Worm (Caenorhabditis elegans) whole organism, late embryonic: ENCODE measurements around the gene nse-4.

Experiments
- F13H6.1 ChIP-seq: sonication (generic microtip); optimal IDR thresholded peaks from 2 replicates; lab custom pipeline; 2016; ENCODE audit warnings: missing genetic modification characterization, missing compliant biosample characterization
- K02D7.2 ChIP-seq: sonication (generic microtip); optimal IDR thresholded peaks from 2 replicates; lab custom pipeline; 2017; ENCODE audit warnings: mild to moderate bottlenecking, missing genetic modification characterization, missing compliant biosample characterization
- K09A11.1 ChIP-seq: sonication (generic microtip); optimal IDR thresholded peaks from 2 replicates; lab custom pipeline; 2017; ENCODE audit warnings: antibody characterized with exemption, mild to moderate bottlenecking, missing genetic modification characterization, missing compliant biosample characterization; ENCODE audit not compliant: insufficient read depth
- ama-1 ChIP-seq: fragments of 150-350 bp; optimal IDR thresholded peaks from 2 replicates; lab custom pipeline; 2014
- ceh-14 ChIP-seq: sonication (generic microtip); optimal IDR thresholded peaks from 2 replicates; lab custom pipeline; 2016; ENCODE audit warnings: missing genotype, missing genetic modification characterization, missing compliant biosample characterization
- ceh-18 ChIP-seq: sonication (generic microtip); optimal IDR thresholded peaks from 2 replicates; lab custom pipeline; 2016; ENCODE audit warnings: missing genetic modification characterization, missing compliant biosample characterization
- ceh-2 ChIP-seq: sonication (generic microtip); optimal IDR thresholded peaks from 2 replicates; lab custom pipeline; 2016; ENCODE audit warnings: missing genotype, missing genetic modification characterization, missing compliant biosample characterization
- ceh-22 ChIP-seq: sonication (generic microtip); optimal IDR thresholded peaks from 2 replicates; lab custom pipeline; 2017; ENCODE audit warnings: missing biosample characterization, missing genetic modification characterization
- ceh-24 ChIP-seq: sonication (generic microtip); optimal IDR thresholded peaks from 2 replicates; lab custom pipeline; 2016; ENCODE audit warnings: mild to moderate bottlenecking, missing genetic modification characterization, missing compliant biosample characterization
- ceh-30 ChIP-seq: fragments of 150-350 bp; optimal IDR thresholded peaks from 2 replicates; lab custom pipeline; 2014; ENCODE audit warnings: missing biosample characterization, missing genetic modification characterization
- ceh-31 ChIP-seq: sonication (generic microtip); optimal IDR thresholded peaks from 2 replicates; lab custom pipeline; 2016; ENCODE audit warnings: missing genetic modification characterization, missing compliant biosample characterization
- ceh-34 ChIP-seq: sonication (generic microtip); optimal IDR thresholded peaks from 2 replicates; lab custom pipeline; 2016; ENCODE audit warnings: mild to moderate bottlenecking, missing genetic modification characterization, missing compliant biosample characterization
- ceh-48 ChIP-seq: sonication (generic microtip); optimal IDR thresholded peaks from 2 replicates; lab custom pipeline; 2016; ENCODE audit warnings: missing genetic modification characterization, inconsistent platforms, missing compliant biosample characterization
- ceh-9 ChIP-seq: sonication (generic microtip); optimal IDR thresholded peaks from 2 replicates; lab custom pipeline; 2016; ENCODE audit warnings: mild to moderate bottlenecking, missing genetic modification characterization, inconsistent platforms, missing compliant biosample characterization
- che-1 ChIP-seq: sonication (generic microtip); optimal IDR thresholded peaks from 2 replicates; lab custom pipeline; 2016; ENCODE audit warnings: mild to moderate bottlenecking, missing genetic modification characterization, missing compliant biosample characterization
- dmd-4 ChIP-seq: sonication (generic microtip); optimal IDR thresholded peaks from 2 replicates; lab custom pipeline; 2016; ENCODE audit warnings: borderline replicate concordance, missing genetic modification characterization, missing compliant biosample characterization
- elt-2 ChIP-seq: sonication (generic microtip); optimal IDR thresholded peaks from 2 replicates; lab custom pipeline; 2016; ENCODE audit warnings: missing genetic modification reagents, missing genetic modification characterization, missing compliant biosample characterization
- elt-4 ChIP-seq: sonication (generic microtip); optimal IDR thresholded peaks from 2 replicates; lab custom pipeline; 2016; ENCODE audit warnings: missing genetic modification characterization, missing compliant biosample characterization
- ets-4 ChIP-seq: sonication (generic microtip); optimal IDR thresholded peaks from 2 replicates; lab custom pipeline; 2016; ENCODE audit warnings: missing genetic modification characterization, missing compliant biosample characterization
- eyg-1 ChIP-seq: sonication (generic microtip); optimal IDR thresholded peaks from 2 replicates; lab custom pipeline; 2016; ENCODE audit warnings: missing genotype, missing genetic modification characterization, missing compliant biosample characterization
- fkh-6 ChIP-seq: sonication (generic microtip); optimal IDR thresholded peaks from 2 replicates; lab custom pipeline; 2016; ENCODE audit warnings: missing genetic modification characterization, missing compliant biosample characterization
- gmeb-2 ChIP-seq: sonication (generic microtip); optimal IDR thresholded peaks from 2 replicates; lab custom pipeline; 2016; ENCODE audit warnings: missing genetic modification characterization, inconsistent platforms, missing compliant biosample characterization
- hlh-8 ChIP-seq: sonication (generic microtip); optimal IDR thresholded peaks from 2 replicates; lab custom pipeline; 2016; ENCODE audit warnings: missing genotype, missing genetic modification characterization, missing compliant biosample characterization
- lin-11 ChIP-seq: fragments of 200-800 bp; sonication (Bioruptor generic); optimal IDR thresholded peaks from 2 replicates; lab custom pipeline; 2018; ENCODE audit warnings: mild to moderate bottlenecking, missing genetic modification characterization, missing compliant biosample characterization
- madf-2 ChIP-seq: sonication (generic microtip); optimal IDR thresholded peaks from 2 replicates; lab custom pipeline; 2017; ENCODE audit warnings: missing genetic modification characterization, missing compliant biosample characterization
- mec-3 ChIP-seq: sonication (generic microtip); optimal IDR thresholded peaks from 2 replicates; lab custom pipeline; 2016; ENCODE audit warnings: borderline replicate concordance, missing genetic modification characterization, missing compliant biosample characterization
- nhr-11 ChIP-seq: fragments of 150-350 bp; optimal IDR thresholded peaks from 2 replicates; lab custom pipeline; 2014; ENCODE audit warnings: missing biosample characterization, missing genetic modification characterization
- pag-3 ChIP-seq: sonication (generic microtip); optimal IDR thresholded peaks from 2 replicates; lab custom pipeline; 2016; ENCODE audit warnings: missing compliant biosample characterization, missing genetic modification characterization, borderline replicate concordance
- pat-9 ChIP-seq: fragments of 200-800 bp; sonication (Bioruptor generic); optimal IDR thresholded peaks from 2 replicates; lab custom pipeline; 2018; ENCODE audit warnings: mild to moderate bottlenecking, missing genetic modification characterization, moderate library complexity, missing compliant biosample characterization
- pha-2 ChIP-seq: sonication (generic microtip); optimal IDR thresholded peaks from 2 replicates; lab custom pipeline; 2017; ENCODE audit warnings: mild to moderate bottlenecking, missing genetic modification characterization, missing compliant biosample characterization
- pha-4 ChIP-seq: fragments of 150-350 bp; optimal IDR thresholded peaks from 2 replicates; lab custom pipeline; 2018; ENCODE audit warnings: missing biosample characterization, missing genetic modification reagents, missing genetic modification characterization
- ref-2 ChIP-seq: sonication (generic microtip); optimal IDR thresholded peaks from 2 replicates; lab custom pipeline; 2016; ENCODE audit warnings: missing genetic modification characterization, missing compliant biosample characterization
- sdc-2 ChIP-seq: sonication (generic microtip); optimal IDR thresholded peaks from 2 replicates; lab custom pipeline; 2016; ENCODE audit warnings: missing genotype, missing genetic modification characterization, missing compliant biosample characterization
- sox-2 ChIP-seq: fragments of 200-800 bp; sonication (Bioruptor generic); IDR thresholded peaks from 2 replicates; pipeline ENCODE4 v1.3.6; 2022; ENCODE audit warnings: missing genetic modification reagents, missing genetic modification characterization, missing compliant biosample characterization
- sox-4 ChIP-seq: sonication (generic microtip); optimal IDR thresholded peaks from 2 replicates; lab custom pipeline; 2017; ENCODE audit warnings: mild to moderate bottlenecking, missing genetic modification characterization, inconsistent platforms, missing compliant biosample characterization
- syd-9 ChIP-seq: sonication (generic microtip); optimal IDR thresholded peaks from 2 replicates; lab custom pipeline; 2016; ENCODE audit warnings: mild to moderate bottlenecking, missing genetic modification characterization, moderate library complexity, missing compliant biosample characterization
- tbx-2 ChIP-seq: sonication (generic microtip); optimal IDR thresholded peaks from 2 replicates; lab custom pipeline; 2016; ENCODE audit warnings: missing genetic modification characterization, missing compliant biosample characterization
- tbx-7 ChIP-seq: sonication (generic microtip); optimal IDR thresholded peaks from 2 replicates; lab custom pipeline; 2016; ENCODE audit warnings: missing genotype, missing genetic modification characterization, missing compliant biosample characterization
- ttx-3 ChIP-seq: sonication (generic microtip); optimal IDR thresholded peaks from 2 replicates; lab custom pipeline; 2016; ENCODE audit warnings: missing genetic modification reagents, missing genetic modification characterization, missing compliant biosample characterization
- unc-3 ChIP-seq, 2 experiments: fragments of 200-800 bp in 1 of 2; sonication (Bioruptor generic) in 1 of 2; sonication (generic microtip) in 1 of 2; conservative IDR thresholded peaks in 1 of 2; optimal IDR thresholded peaks in 1 of 2; 2 replicates each; pipeline versions ENCODE4 v1.3.6 to Lab custom; 2016 to 2022; ENCODE audit warnings: missing compliant biosample characterization in 2 of 2, missing genetic modification characterization in 2 of 2, missing genetic modification reagents in 1 of 2
- unc-42 ChIP-seq: sonication (generic microtip); optimal IDR thresholded peaks from 2 replicates; lab custom pipeline; 2016; ENCODE audit warnings: missing genotype, missing genetic modification characterization, missing compliant biosample characterization
- unc-86 ChIP-seq: sonication (generic microtip); optimal IDR thresholded peaks from 2 replicates; lab custom pipeline; 2016; ENCODE audit warnings: missing genetic modification characterization, missing compliant biosample characterization

Gene nse-4

ce11 chrIV:11474067-11474466 lies 6.6 kb upstream of the nse-4 start (continued):
- TF ChIP-seq unc-42 (tag; lab: Kevin White, UChicago) (peak; percentile 19), pha-4 (tag; lab: Kevin White, UChicago) (no peak), dmd-4 (peak; percentile 93), K02D7.2 (peak; percentile 97), K09A11.1 (tag; lab: Kevin White, UChicago) (peak; percentile 55), mec-3 (tag; lab: Kevin White, UChicago) (peak; percentile 70), ceh-18 (tag; lab: Kevin White, UChicago) (peak; percentile 88), ceh-31 (tag; lab: Kevin White, UChicago) (peak; percentile 80), tbx-7 (tag; lab: Kevin White, UChicago) (peak; percentile 25), hlh-8 (tag; lab: Kevin White, UChicago) (peak; percentile 81), elt-4 (tag; lab: Kevin White, UChicago) (peak; percentile 95), nhr-11 (tag; lab: Kevin White, UChicago) (no peak), ceh-22 (tag; lab: Kevin White, UChicago) (no peak), ceh-30 (tag; lab: Kevin White, UChicago) (peak; percentile 77), pat-9 (tag; lab: Kevin White, UChicago) (peak; percentile 96), gmeb-2 (tag; lab: Kevin White, UChicago) (peak; percentile 92), ttx-3 (tag; lab: Kevin White, UChicago) (peak; percentile 94), che-1 (peak; percentile 94), madf-2 (tag; lab: Kevin White, UChicago) (peak; percentile 89), tbx-2 (tag; lab: Kevin White, UChicago) (peak; percentile 86), unc-86 (peak; percentile 96), F13H6.1 (tag; lab: Kevin White, UChicago) (peak; percentile 92), fkh-6 (tag; lab: Kevin White, UChicago) (peak; percentile 93), pag-3 (tag; lab: Kevin White, UChicago) (peak; percentile 68), ceh-48 (tag; lab: Kevin White, UChicago) (peak; percentile 87), elt-2 (tag; lab: Kevin White, UChicago) (peak; percentile 96)

DNA sequence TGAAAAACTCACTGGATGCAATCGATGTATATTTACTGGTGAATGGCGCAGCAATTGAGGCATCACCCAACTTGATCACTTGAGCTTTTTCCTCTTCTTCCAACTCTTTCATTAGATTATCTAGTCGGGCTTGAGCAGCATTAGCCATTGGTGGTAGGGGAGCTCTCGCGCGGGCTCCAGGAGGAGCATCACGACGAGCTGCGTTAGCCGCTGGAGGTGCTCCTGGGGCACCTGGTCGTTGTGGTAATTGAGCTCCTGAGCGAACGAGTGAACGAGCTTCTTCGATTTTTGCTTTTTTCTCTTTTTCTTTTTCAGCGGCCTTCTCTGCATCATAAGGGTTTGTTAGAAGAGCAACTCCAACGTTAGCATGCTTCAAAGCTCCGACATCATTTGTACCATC lies 5.6 kb upstream of the nse-4 start:
- TF ChIP-seq pag-3 (tag; lab: Kevin White, UChicago): no peak
- no peak for TF ChIP-seq elt-2 (tag; lab: Kevin White, UChicago)
- no peak for TF ChIP-seq sox-2 (GFP tag; lab: Robert Waterston, UW)
- TF ChIP-seq ceh-18 (tag; lab: Kevin White, UChicago): no peak
- TF ChIP-seq unc-42 (tag; lab: Kevin White, UChicago): no peak
- TF ChIP-seq eyg-1 (tag; lab: Kevin White, UChicago): no peak
- TF ChIP-seq ets-4 (tag; lab: Kevin White, UChicago): no peak
- no peak for TF ChIP-seq mec-3 (tag; lab: Kevin White, UChicago)
- no peak for TF ChIP-seq ama-1 (lab: Kevin White, UChicago)
- TF ChIP-seq ceh-24 (tag; lab: Kevin White, UChicago): no peak
- no peak for TF ChIP-seq syd-9
- TF ChIP-seq ceh-34 (tag; lab: Kevin White, UChicago): no peak
- TF ChIP-seq madf-2 (tag; lab: Kevin White, UChicago): no peak
- no peak for TF ChIP-seq ceh-2
- TF ChIP-seq ref-2 (tag; lab: Kevin White, UChicago): no peak
- no peak for TF ChIP-seq gmeb-2 (tag; lab: Kevin White, UChicago)
- TF ChIP-seq ceh-9 (tag; lab: Kevin White, UChicago): no peak
- TF ChIP-seq unc-86: no peak
- no peak for TF ChIP-seq pha-2
- TF ChIP-seq, all 69 proteins: peak for 0

ce11 chrIV:11479095-11479494 lies 1.6 kb upstream of the nse-4 start, which contains the start of gene catp-8:
Gene catp-8 (minus strand): TSS chrIV:11479251.
- no peak for TF ChIP-seq sdc-2
- TF ChIP-seq ceh-24 (tag; lab: Kevin White, UChicago): no peak
- TF ChIP-seq che-1: no peak
- TF ChIP-seq hlh-8 (tag; lab: Kevin White, UChicago): no peak
- TF ChIP-seq madf-2 (tag; lab: Kevin White, UChicago): no peak
- TF ChIP-seq tbx-2 (tag; lab: Kevin White, UChicago): no peak
- TF ChIP-seq syd-9: no peak
- no peak for TF ChIP-seq unc-86
- TF ChIP-seq ets-4 (tag; lab: Kevin White, UChicago): no peak
- TF ChIP-seq ceh-14 (tag; lab: Kevin White, UChicago): no peak
- TF ChIP-seq sox-4 (tag; lab: Kevin White, UChicago): no peak
- no peak for TF ChIP-seq sox-2 (GFP tag; lab: Robert Waterston, UW)
- TF ChIP-seq ceh-22 (tag; lab: Kevin White, UChicago): no peak
- TF ChIP-seq lin-11 (tag; lab: Kevin White, UChicago): no peak
- TF ChIP-seq pag-3 (tag; lab: Kevin White, UChicago): no peak
- TF ChIP-seq unc-3 (GFP tag; conservative IDR thresholded peaks at IDR 0.05; lab: Robert Waterston, UW): no peak
- no peak for TF ChIP-seq unc-3 (tag; optimal IDR thresholded peaks at IDR 0.05; lab: Kevin White, UChicago)
- no peak for TF ChIP-seq ceh-18 (tag; lab: Kevin White, UChicago)
- TF ChIP-seq elt-2 (tag; lab: Kevin White, UChicago): no peak
